Worm (Caenorhabditis elegans) whole organism, L4 larva: ENCODE measurements around the gene F26F4.12.

Source experiments
- R02D3.7 ChIP-seq: fragments of 150-350 bp; sonication (generic microtip); optimal IDR thresholded peaks from 3 replicates; lab custom pipeline; 2014; ENCODE audit warnings: missing biosample characterization, missing genetic modification characterization
- mxl-2 ChIP-seq: fragments of 200-800 bp; sonication (Bioruptor generic); conservative IDR thresholded peaks from 2 replicates; pipeline ENCODE4 v1.3.6; 2022; ENCODE audit warnings: missing genetic modification reagents, missing genetic modification characterization, missing compliant biosample characterization
- unc-130 ChIP-seq: sonication (generic microtip); optimal IDR thresholded peaks from 2 replicates; lab custom pipeline; 2016; ENCODE audit warnings: missing genetic modification reagents, missing genetic modification characterization, missing compliant biosample characterization

DNA sequence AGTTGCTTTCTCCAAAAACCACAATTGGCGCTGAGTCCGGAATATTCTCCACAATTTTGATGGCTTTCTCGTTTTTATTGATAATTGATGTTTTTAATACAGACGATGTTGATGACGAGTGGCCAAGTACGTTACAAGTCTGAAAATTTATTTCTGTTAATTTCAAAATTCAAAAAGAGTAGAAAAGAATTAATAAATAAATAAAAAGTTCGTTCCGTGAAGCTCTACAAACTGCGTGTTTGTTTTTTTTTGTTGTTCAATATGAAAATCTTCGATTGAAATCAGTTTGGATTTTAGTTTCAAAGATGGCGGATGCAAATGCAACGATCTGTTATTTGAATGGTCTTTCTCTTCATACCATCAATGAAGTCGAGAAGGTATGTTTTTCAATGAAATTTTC is 1.1 kb upstream of the F26F4.12 start, which contains the start of gene F26F4.2:
- no peak for TF ChIP-seq unc-130 (GFP tag; lab: Kevin White, UChicago)
- no peak for TF ChIP-seq mxl-2
- TF ChIP-seq R02D3.7 (tag; lab: Kevin White, UChicago) = no peak
